Fruit fly (Drosophila melanogaster) whole organism, adult: Measurements from ENCODE around the gene NimC1.

ENCODE experiments used
- CG11617 ChIP-seq: fragments of 200-800 bp; sonication (Bioruptor generic); optimal IDR thresholded peaks from 2 replicates; lab custom pipeline; 2017; ENCODE audit warnings: mild to moderate bottlenecking, missing biosample characterization, missing genetic modification reagents, missing genetic modification characterization
- CG12768 ChIP-seq: fragments of 200-800 bp; sonication (Bioruptor generic); optimal IDR thresholded peaks from 2 replicates; lab custom pipeline; 2017; ENCODE audit warnings: missing biosample characterization, missing genetic modification characterization, mild to moderate bottlenecking, moderate library complexity, missing genetic modification reagents
- CG14711 ChIP-seq: fragments of 200-800 bp; sonication (Bioruptor generic); optimal IDR thresholded peaks from 2 replicates; lab custom pipeline; 2018; ENCODE audit warnings: missing biosample characterization, mild to moderate bottlenecking, missing genetic modification characterization, moderate library complexity
- CG1620 ChIP-seq: fragments of 200-800 bp; sonication (Bioruptor generic); optimal IDR thresholded peaks from 2 replicates; lab custom pipeline; 2016; ENCODE audit warnings: missing biosample characterization, missing genetic modification characterization
- CG33017 ChIP-seq: fragments of 200-800 bp; sonication (Bioruptor generic); optimal IDR thresholded peaks from 2 replicates; lab custom pipeline; 2018; ENCODE audit warnings: missing biosample characterization, mild to moderate bottlenecking, missing genetic modification characterization, moderate library complexity
- CG5204 ChIP-seq: fragments of 200-800 bp; sonication (Bioruptor generic); optimal IDR thresholded peaks from 2 replicates; lab custom pipeline; 2016; ENCODE audit warnings: missing biosample characterization, missing genetic modification characterization
- CG7045 ChIP-seq: fragments of 200-800 bp; sonication (Bioruptor generic); optimal IDR thresholded peaks from 2 replicates; lab custom pipeline; 2017; ENCODE audit warnings: missing biosample characterization, mild to moderate bottlenecking, missing genetic modification characterization
- CG7101 ChIP-seq: fragments of 200-800 bp; sonication (Bioruptor generic); optimal IDR thresholded peaks from 2 replicates; lab custom pipeline; 2018; ENCODE audit warnings: missing biosample characterization, mild to moderate bottlenecking, missing genetic modification characterization, moderate library complexity
- Crg-1 ChIP-seq: fragments of 200-800 bp; sonication (Bioruptor generic); optimal IDR thresholded peaks from 2 replicates; lab custom pipeline; 2016; ENCODE audit warnings: missing biosample characterization, missing genetic modification characterization
- Hr96 ChIP-seq: fragments of 200-800 bp; sonication (Bioruptor generic); optimal IDR thresholded peaks from 2 replicates; lab custom pipeline; 2016; ENCODE audit warnings: missing biosample characterization, missing genetic modification characterization
- Mnt ChIP-seq: fragments of 200-800 bp; sonication (Bioruptor generic); optimal IDR thresholded peaks from 2 replicates; lab custom pipeline; 2016; ENCODE audit warnings: missing biosample characterization, mild to moderate bottlenecking, missing genetic modification characterization
- bab1 ChIP-seq: fragments of 200-800 bp; sonication (Bioruptor generic); optimal IDR thresholded peaks from 3 replicates; lab custom pipeline; 2019; ENCODE audit warnings: missing biosample characterization, mild to moderate bottlenecking, missing genetic modification characterization, moderate library complexity
- cic ChIP-seq: fragments of 200-800 bp; sonication (Bioruptor generic); optimal IDR thresholded peaks from 2 replicates; lab custom pipeline; 2017; ENCODE audit warnings: missing biosample characterization, mild to moderate bottlenecking, missing genetic modification characterization, moderate library complexity
- cnc ChIP-seq, 2 experiments: fragments of >200 bp; optimal IDR thresholded peaks; 2 replicates each; lab custom pipeline; 2017
- kay ChIP-seq: fragments of 200-800 bp; sonication (Bioruptor generic); peaks from one replicate; lab custom pipeline; 2016; ENCODE audit warnings: missing biosample characterization, missing genetic modification characterization, borderline replicate concordance
- ovo ChIP-seq: fragments of 200-800 bp; sonication (Bioruptor generic); optimal IDR thresholded peaks from 2 replicates; lab custom pipeline; 2016; ENCODE audit warnings: missing biosample characterization, missing genetic modification characterization
- pad ChIP-seq: fragments of 200-800 bp; sonication (Bioruptor generic); optimal IDR thresholded peaks from 3 replicates; lab custom pipeline; 2017; ENCODE audit warnings: missing biosample characterization, missing genetic modification characterization, mild to moderate bottlenecking, moderate library complexity, missing genetic modification reagents
- tj ChIP-seq: fragments of 200-800 bp; sonication (Bioruptor generic); optimal IDR thresholded peaks from 3 replicates; lab custom pipeline; 2017; ENCODE audit warnings: missing biosample characterization, mild to moderate bottlenecking, missing genetic modification characterization, moderate library complexity
- toe ChIP-seq: fragments of 200-800 bp; sonication (Bioruptor generic); optimal IDR thresholded peaks from 2 replicates; lab custom pipeline; 2016; ENCODE audit warnings: missing biosample characterization, missing genetic modification characterization

NimC1 gene

dm6 chr2L:13931318-13931717, 45.3 kb downstream of the NimC1 start, which contains the start of gene CG42711:
TSS of gene CG42711 (minus strand) at chr2L:13931362.
- TF ChIP-seq CG14711 (tag; lab: Kevin White, UChicago) (peak; percentile 16), CG33017 (tag; lab: Kevin White, UChicago) (peak; percentile 23), Hr96 (GFP tag; lab: Kevin White, UChicago) (no peak), Mnt (GFP tag; lab: Kevin White, UChicago) (no peak), CG7101 (tag; lab: Kevin White, UChicago) (peak; percentile 6)

dm6 chr2L:13928461-13928860, 48.1 kb downstream of the NimC1 start:
- TF ChIP-seq tj (GFP tag; lab: Kevin White, UChicago) (no peak), cnc (optimal IDR thresholded peaks at IDR 0.05; lab: Kevin White, UChicago) (no peak), Hr96 (GFP tag; lab: Kevin White, UChicago) (no peak), CG7101 (tag; lab: Kevin White, UChicago) (no peak), CG7045 (GFP tag; lab: Kevin White, UChicago) (no peak), Crg-1 (GFP tag; lab: Kevin White, UChicago) (no peak), CG12768 (GFP tag; lab: Kevin White, UChicago) (no peak), pad (GFP tag; lab: Kevin White, UChicago) (no peak), CG14711 (tag; lab: Kevin White, UChicago) (no peak), cic (GFP tag; lab: Kevin White, UChicago) (no peak), Mnt (GFP tag; lab: Kevin White, UChicago) (no peak), CG1620 (GFP tag; lab: Kevin White, UChicago) (no peak), ovo (no peak), CG5204 (GFP tag; lab: Kevin White, UChicago) (no peak), CG33017 (tag; lab: Kevin White, UChicago) (no peak), CG11617 (no peak), bab1 (GFP tag; lab: Kevin White, UChicago) (no peak)

- TF ChIP-seq cnc (optimal IDR thresholded peaks at IDR 0.05; lab: Kevin White, UChicago) (no peak), CG7045 (GFP tag; lab: Kevin White, UChicago) (no peak), ovo (no peak), pad (GFP tag; lab: Kevin White, UChicago) (no peak), CG12768 (GFP tag; lab: Kevin White, UChicago) (no peak), CG11617 (no peak), CG7101 (tag; lab: Kevin White, UChicago) (no peak), toe (GFP tag; lab: Kevin White, UChicago) (no peak), Mnt (GFP tag; lab: Kevin White, UChicago) (no peak), CG1620 (GFP tag; lab: Kevin White, UChicago) (no peak), tj (GFP tag; lab: Kevin White, UChicago) (no peak), cic (GFP tag; lab: Kevin White, UChicago) (no peak), bab1 (GFP tag; lab: Kevin White, UChicago) (no peak), Crg-1 (GFP tag; lab: Kevin White, UChicago) (no peak), CG14711 (tag; lab: Kevin White, UChicago) (no peak), kay (GFP tag; lab: Kevin White, UChicago) (no peak), Hr96 (GFP tag; lab: Kevin White, UChicago) (no peak)
Measured at dm6 chr2L:13925699-13926098, 50.9 kb downstream of the NimC1 start.

- no peak for TF ChIP-seq CG5204 (GFP tag; lab: Kevin White, UChicago)
- no peak for TF ChIP-seq ovo
- TF ChIP-seq cnc (optimal IDR thresholded peaks at IDR 0.05; lab: Kevin White, UChicago) = no peak
- TF ChIP-seq CG14711 (tag; lab: Kevin White, UChicago) = no peak
- no peak for TF ChIP-seq Hr96 (GFP tag; lab: Kevin White, UChicago)
- TF ChIP-seq pad (GFP tag; lab: Kevin White, UChicago) = no peak
Measured at dm6 chr2L:13923984-13924383, 52.6 kb downstream of the NimC1 start.

dm6 chr2L:13923453-13923852, 53.1 kb downstream of the NimC1 start, which contains the start of gene Vajk1:
TSS of gene Vajk1 (minus strand) at chr2L:13923553.
- TF ChIP-seq Hr96 (GFP tag; lab: Kevin White, UChicago) = no peak
- no peak for TF ChIP-seq CG5204 (GFP tag; lab: Kevin White, UChicago)
- TF ChIP-seq CG12768 (GFP tag; lab: Kevin White, UChicago) = no peak
- no peak for TF ChIP-seq cic (GFP tag; lab: Kevin White, UChicago)
- no peak for TF ChIP-seq CG14711 (tag; lab: Kevin White, UChicago)
- TF ChIP-seq bab1 (GFP tag; lab: Kevin White, UChicago) = no peak
- TF ChIP-seq CG7045 (GFP tag; lab: Kevin White, UChicago) = no peak
- TF ChIP-seq pad (GFP tag; lab: Kevin White, UChicago) = no peak
- TF ChIP-seq CG11617 = no peak
- TF ChIP-seq CG33017 (tag; lab: Kevin White, UChicago) = no peak
- TF ChIP-seq CG7101 (tag; lab: Kevin White, UChicago) = no peak
- TF ChIP-seq tj (GFP tag; lab: Kevin White, UChicago) = no peak
